Fruit fly (Drosophila melanogaster) Kc167 (cell line): Measurements from ENCODE around the gene CG8892.

Source experiments
- Myc ChIP-seq: fragments of >200 bp; optimal IDR thresholded peaks from 2 replicates; lab custom pipeline; 2017; ENCODE audit warnings: missing external identifiers
- Sin3A ChIP-seq: fragments of >200 bp; optimal IDR thresholded peaks from 2 replicates; lab custom pipeline; 2018; ENCODE audit warnings: missing external identifiers
- h ChIP-seq: fragments of >200 bp; optimal IDR thresholded peaks from 3 replicates; lab custom pipeline; 2018; ENCODE audit warnings: missing external identifiers
- insv ChIP-seq: fragments of >200 bp; optimal IDR thresholded peaks from 3 replicates; lab custom pipeline; 2018; ENCODE audit warnings: missing external identifiers
- psq ChIP-seq: fragments of >200 bp; optimal IDR thresholded peaks from 2 replicates; lab custom pipeline; 2017; ENCODE audit warnings: missing external identifiers
- ttk ChIP-seq: sonication (Bioruptor generic); optimal IDR thresholded peaks from 2 replicates; lab custom pipeline; 2017; ENCODE audit warnings: missing external identifiers

Gene CG8892

dm6 chr2L:4981278-4981966, at the start of gene CG8892, which contains the start of gene CG34126:
Gene CG8892 (minus strand): TSS chr2L:4981592.
Gene CG34126 (plus strand): TSS chr2L:4981614.
- TF ChIP-seq Myc (lab: Kevin White, UChicago) (no peak), psq (no peak), h (no peak), Sin3A (lab: Kevin White, UChicago) (no peak), ttk (lab: Kevin White, UChicago) (no peak), insv (lab: Kevin White, UChicago) (no peak)

dm6 chr2L:5030535-5030934, 49.1 kb upstream of the CG8892 start:
- TF ChIP-seq h (no peak), Sin3A (lab: Kevin White, UChicago) (no peak), psq (no peak), insv (lab: Kevin White, UChicago) (no peak), Myc (lab: Kevin White, UChicago) (no peak), ttk (lab: Kevin White, UChicago) (no peak)

- TF ChIP-seq h, result no peak
- TF ChIP-seq ttk (lab: Kevin White, UChicago), result no peak
- no peak for TF ChIP-seq Myc (lab: Kevin White, UChicago)
- no peak for TF ChIP-seq insv (lab: Kevin White, UChicago)
- TF ChIP-seq Sin3A (lab: Kevin White, UChicago), result no peak
- no peak for TF ChIP-seq psq
These were observed 48.4 kb upstream of the CG8892 start for dm6 chr2L:5029809-5030108.

- TF ChIP-seq Sin3A (lab: Kevin White, UChicago), result no peak
- no peak for TF ChIP-seq ttk (lab: Kevin White, UChicago)
- no peak for TF ChIP-seq insv (lab: Kevin White, UChicago)
- no peak for TF ChIP-seq h
- TF ChIP-seq psq, result no peak
- no peak for TF ChIP-seq Myc (lab: Kevin White, UChicago)
These were observed 47.8 kb upstream of the CG8892 start, which contains the start of gene Col4a1 for dm6 chr2L:5029049-5029808. Gene Col4a1 (plus strand): TSS chr2L:5029609.

- TF ChIP-seq Myc (lab: Kevin White, UChicago), result no peak
- no peak for TF ChIP-seq insv (lab: Kevin White, UChicago)
- no peak for TF ChIP-seq h
- no peak for TF ChIP-seq Sin3A (lab: Kevin White, UChicago)
- no peak for TF ChIP-seq psq
- TF ChIP-seq ttk (lab: Kevin White, UChicago), result no peak
These were observed 46.7 kb upstream of the CG8892 start, which contains the start of gene vkg for dm6 chr2L:5028091-5028490. Gene vkg (minus strand): TSS chr2L:5028191.

- TF ChIP-seq insv (lab: Kevin White, UChicago), result no peak
- TF ChIP-seq h, result no peak
- no peak for TF ChIP-seq Myc (lab: Kevin White, UChicago)
- no peak for TF ChIP-seq ttk (lab: Kevin White, UChicago)
- no peak for TF ChIP-seq Sin3A (lab: Kevin White, UChicago)
These were observed 46.1 kb upstream of the CG8892 start for dm6 chr2L:5027321-5028069.

dm6 chr2L:5025557-5025956, 44.2 kb upstream of the CG8892 start:
- TF ChIP-seq Myc (lab: Kevin White, UChicago) (no peak), psq (no peak), Sin3A (lab: Kevin White, UChicago) (no peak), insv (lab: Kevin White, UChicago) (no peak), ttk (lab: Kevin White, UChicago) (no peak), h (no peak)

dm6 chr2L:5022602-5023001, 41.2 kb upstream of the CG8892 start:
- TF ChIP-seq insv (lab: Kevin White, UChicago) (no peak), Myc (lab: Kevin White, UChicago) (no peak), h (no peak), Sin3A (lab: Kevin White, UChicago) (no peak), psq (no peak), ttk (lab: Kevin White, UChicago) (no peak)

- TF ChIP-seq h, result no peak
- no peak for TF ChIP-seq Myc (lab: Kevin White, UChicago)
- TF ChIP-seq Sin3A (lab: Kevin White, UChicago), result no peak
- no peak for TF ChIP-seq psq
- TF ChIP-seq ttk (lab: Kevin White, UChicago), result no peak
- no peak for TF ChIP-seq insv (lab: Kevin White, UChicago)
These were observed 39.1 kb upstream of the CG8892 start for dm6 chr2L:5020479-5020878.

- TF ChIP-seq ttk (lab: Kevin White, UChicago), result no peak
These were observed 29.4 kb upstream of the CG8892 start, which contains the start of the genes CG31917, Tfb5 and SelT for dm6 chr2L:5010784-5011260. Gene CG31917 (minus strand): TSS chr2L:5010834. Gene Tfb5 (minus strand): TSS chr2L:5010834. Gene SelT (plus strand): TSS chr2L:5010922.

- TF ChIP-seq h (no peak), insv (lab: Kevin White, UChicago) (no peak), psq (no peak), ttk (lab: Kevin White, UChicago) (no peak), Sin3A (lab: Kevin White, UChicago) (no peak), Myc (lab: Kevin White, UChicago) (no peak)
These were observed 28.1 kb upstream of the CG8892 start, which contains the start of gene Rtnl1 for dm6 chr2L:5009306-5010030. Gene Rtnl1 (minus strand): TSS chr2L:5009720.
